Worm (Caenorhabditis elegans) whole organism, midembryonic: ENCODE measurements around the gene sqd-1.

Source experiments
- T22C8.4 ChIP-seq: fragments of 200-800 bp; sonication (Bioruptor generic); IDR thresholded peaks from 2 replicates; pipeline ENCODE4 v1.3.6; 2022; ENCODE audit warnings: missing genetic modification characterization, missing compliant biosample characterization
- cog-1 ChIP-seq: sonication (generic microtip); optimal IDR thresholded peaks from 2 replicates; lab custom pipeline; 2016; ENCODE audit warnings: missing genetic modification characterization, missing compliant biosample characterization
- klf-2 ChIP-seq: fragments of 200-800 bp; sonication (Bioruptor generic); conservative IDR thresholded peaks from 2 replicates; pipeline ENCODE4 v1.3.6; 2022; ENCODE audit warnings: missing genetic modification reagents, missing genetic modification characterization, missing compliant biosample characterization
- med-1 ChIP-seq: sonication (generic microtip); optimal IDR thresholded peaks from 2 replicates; lab custom pipeline; 2017; ENCODE audit warnings: missing genetic modification characterization, mild to moderate bottlenecking, missing compliant biosample characterization, antibody characterized with exemption, missing genetic modification reagents; ENCODE audit not compliant: insufficient read depth
- ref-1 ChIP-seq: fragments of 200-800 bp; sonication (Bioruptor generic); conservative IDR thresholded peaks from 2 replicates; pipeline ENCODE4 v1.3.6; 2022; ENCODE audit warnings: missing genetic modification reagents, missing genetic modification characterization, missing compliant biosample characterization
- tab-1 ChIP-seq: fragments of 200-800 bp; sonication (Bioruptor generic); IDR thresholded peaks from 2 replicates; pipeline ENCODE4 v1.3.6; 2022; ENCODE audit warnings: missing genetic modification characterization, missing compliant biosample characterization
- ztf-23 ChIP-seq: fragments of 200-800 bp; sonication (Bioruptor generic); IDR thresholded peaks from 2 replicates; pipeline ENCODE4 v1.3.6; 2022; ENCODE audit warnings: missing genetic modification reagents, missing genetic modification characterization, missing compliant biosample characterization
- ztf-29 ChIP-seq: fragments of 200-800 bp; sonication (Bioruptor generic); IDR thresholded peaks from 2 replicates; pipeline ENCODE4 v1.3.6; 2022; ENCODE audit warnings: missing genetic modification reagents, missing genetic modification characterization, missing compliant biosample characterization

- TF ChIP-seq ztf-29 (GFP tag; lab: Robert Waterston, UW) (no peak), ref-1 (GFP tag; lab: Robert Waterston, UW) (no peak), ztf-23 (no peak), tab-1 (GFP tag; lab: Robert Waterston, UW) (no peak), med-1 (GFP tag; lab: Kevin White, UChicago) (no peak), T22C8.4 (GFP tag; lab: Robert Waterston, UW) (no peak), cog-1 (no peak), klf-2 (GFP tag; lab: Robert Waterston, UW) (no peak)
Observed at ce11 chrIV:6333915-6334314, 9.9 kb downstream of the sqd-1 start, which contains the start of gene blos-2.
